Worm (Caenorhabditis elegans) whole organism, mixed stage, embryonic: ENCODE results near the gene F17C8.6.

Experiments used
- M03D4.4 ChIP-seq: sonication (generic microtip); optimal IDR thresholded peaks from 2 replicates; lab custom pipeline; 2017; ENCODE audit warnings: mild to moderate bottlenecking, missing genetic modification characterization, missing compliant biosample characterization
- blmp-1 ChIP-seq: fragments of 150-350 bp; optimal IDR thresholded peaks from 2 replicates; lab custom pipeline; 2014; ENCODE audit warnings: missing biosample characterization, missing genetic modification characterization
- lin-13 ChIP-seq: fragments of 150-350 bp; optimal IDR thresholded peaks from 2 replicates; lab custom pipeline; 2014; ENCODE audit warnings: missing biosample characterization, missing genetic modification characterization
- mab-5 ChIP-seq: fragments of 150-350 bp; optimal IDR thresholded peaks from 2 replicates; lab custom pipeline; 2014; ENCODE audit warnings: missing biosample characterization, missing genetic modification characterization
- nhr-28 ChIP-seq: fragments of 150-350 bp; optimal IDR thresholded peaks from 2 replicates; lab custom pipeline; 2014; ENCODE audit warnings: missing biosample characterization, missing genetic modification characterization
- nhr-76 ChIP-seq: sonication (generic microtip); optimal IDR thresholded peaks from 2 replicates; lab custom pipeline; 2017; ENCODE audit warnings: missing biosample characterization, missing genetic modification characterization
- snpc-4 ChIP-seq: fragments of 150-350 bp; optimal IDR thresholded peaks from 2 replicates; lab custom pipeline; 2014; ENCODE audit warnings: missing biosample characterization, missing genetic modification characterization
- unc-62 ChIP-seq: fragments of 150-350 bp; optimal IDR thresholded peaks from 2 replicates; lab custom pipeline; 2014; ENCODE audit warnings: missing biosample characterization, missing genetic modification reagents, missing genetic modification characterization
- ztf-11 ChIP-seq: fragments of 150-350 bp; optimal IDR thresholded peaks from 2 replicates; lab custom pipeline; 2014; ENCODE audit warnings: missing biosample characterization, missing genetic modification characterization

DNA sequence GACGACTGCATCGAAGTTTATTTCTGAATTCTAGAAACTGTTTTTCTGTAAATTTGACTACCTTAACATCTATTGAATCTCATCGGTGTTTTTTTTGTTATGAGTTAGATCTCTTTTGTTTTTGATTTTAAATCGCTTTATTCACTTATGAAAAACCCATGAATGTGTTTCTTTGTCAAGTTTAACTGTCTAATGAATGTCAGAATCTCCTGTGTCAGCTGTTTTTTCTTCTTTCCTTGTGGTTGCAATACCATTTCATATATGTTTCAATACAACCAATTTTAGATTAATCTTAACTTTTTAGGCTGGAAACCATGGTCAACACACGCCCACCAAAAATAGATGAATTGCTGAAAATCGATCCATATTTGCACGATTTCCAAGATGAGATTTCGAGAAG is 50.8 kb downstream of the F17C8.6 start, which contains the start of gene T04A8.7:
- TF ChIP-seq lin-13 (tag; lab: Kevin White, UChicago), result no peak
- TF ChIP-seq unc-62 (GFP tag; lab: Kevin White, UChicago), result no peak
- TF ChIP-seq nhr-76 (tag; lab: Kevin White, UChicago), result no peak
- no peak for TF ChIP-seq snpc-4 (tag; lab: Kevin White, UChicago)
- TF ChIP-seq M03D4.4 (tag; lab: Kevin White, UChicago), result no peak
- no peak for TF ChIP-seq nhr-28 (tag; lab: Kevin White, UChicago)
- no peak for TF ChIP-seq ztf-11 (tag; lab: Kevin White, UChicago)
- TF ChIP-seq blmp-1 (tag; lab: Kevin White, UChicago), result no peak
- no peak for TF ChIP-seq mab-5
